Worm (Caenorhabditis elegans) whole organism, mixed stage, embryonic: ENCODE data around the gene F22E5.6.
"Not testable (repeated sequence)": the region's sequence is repeated elsewhere in the genome, so short reads cannot be mapped to it uniquely, and the experiment has no call there.

Experiments used
- M03D4.4 ChIP-seq: sonication (generic microtip); optimal IDR thresholded peaks from 2 replicates; lab custom pipeline; 2017; ENCODE audit warnings: mild to moderate bottlenecking, missing genetic modification characterization, missing compliant biosample characterization
- bed-3 ChIP-seq: fragments of 200-800 bp; sonication (Bioruptor generic); optimal IDR thresholded peaks from 3 replicates; lab custom pipeline; 2018; ENCODE audit warnings: mild to moderate bottlenecking, missing genetic modification characterization, moderate library complexity, missing compliant biosample characterization
- blmp-1 ChIP-seq: fragments of 150-350 bp; optimal IDR thresholded peaks from 2 replicates; lab custom pipeline; 2014; ENCODE audit warnings: missing biosample characterization, missing genetic modification characterization
- ceh-39 ChIP-seq: fragments of 150-350 bp; optimal IDR thresholded peaks from 2 replicates; lab custom pipeline; 2014; ENCODE audit warnings: missing biosample characterization, missing genetic modification characterization
- ceh-43 ChIP-seq: fragments of 200-800 bp; sonication (Bioruptor generic); optimal IDR thresholded peaks from 2 replicates; lab custom pipeline; 2018; ENCODE audit warnings: mild to moderate bottlenecking, missing genetic modification characterization, moderate library complexity, missing compliant biosample characterization
- ceh-83 ChIP-seq: fragments of 200-800 bp; sonication (Bioruptor generic); optimal IDR thresholded peaks from 2 replicates; lab custom pipeline; 2018; ENCODE audit warnings: mild to moderate bottlenecking, missing genetic modification characterization, missing compliant biosample characterization
- cnd-1 ChIP-seq: fragments of 200-800 bp; sonication (Bioruptor generic); optimal IDR thresholded peaks from 2 replicates; lab custom pipeline; 2018; ENCODE audit warnings: mild to moderate bottlenecking, missing genetic modification characterization, missing compliant biosample characterization
- drap-1 ChIP-seq: fragments of 200-800 bp; sonication (Bioruptor generic); optimal IDR thresholded peaks from 3 replicates; lab custom pipeline; 2018; ENCODE audit warnings: mild to moderate bottlenecking, missing genetic modification characterization, missing compliant biosample characterization
- elt-1 ChIP-seq: sonication (generic microtip); optimal IDR thresholded peaks from 2 replicates; lab custom pipeline; 2017; ENCODE audit warnings: missing genetic modification characterization, mild to moderate bottlenecking, missing compliant biosample characterization, antibody characterized with exemption, moderate library complexity, borderline replicate concordance; ENCODE audit not compliant: insufficient read depth
- elt-3 ChIP-seq: fragments of 150-350 bp; optimal IDR thresholded peaks from 2 replicates; lab custom pipeline; 2014; ENCODE audit warnings: missing biosample characterization, missing genetic modification characterization
- flh-1 ChIP-seq: fragments of 200-800 bp; sonication (Bioruptor generic); optimal IDR thresholded peaks from 2 replicates; lab custom pipeline; 2018; ENCODE audit warnings: mild to moderate bottlenecking, missing genetic modification characterization, moderate library complexity, missing compliant biosample characterization
- ham-2 ChIP-seq: fragments of 200-800 bp; sonication (Bioruptor generic); optimal IDR thresholded peaks from 2 replicates; lab custom pipeline; 2018; ENCODE audit warnings: mild to moderate bottlenecking, missing genetic modification characterization, missing compliant biosample characterization
- hlh-1 ChIP-seq: fragments of 150-350 bp; optimal IDR thresholded peaks from 2 replicates; lab custom pipeline; 2014; ENCODE audit warnings: missing biosample characterization, missing genetic modification reagents, missing genetic modification characterization
- lin-13 ChIP-seq: fragments of 150-350 bp; optimal IDR thresholded peaks from 2 replicates; lab custom pipeline; 2014; ENCODE audit warnings: missing biosample characterization, missing genetic modification characterization
- lin-32 ChIP-seq: fragments of 200-800 bp; sonication (Bioruptor generic); optimal IDR thresholded peaks from 2 replicates; lab custom pipeline; 2018; ENCODE audit warnings: mild to moderate bottlenecking, missing genetic modification characterization, missing compliant biosample characterization
- lsy-2 ChIP-seq: fragments of 150-350 bp; optimal IDR thresholded peaks from 2 replicates; lab custom pipeline; 2014; ENCODE audit warnings: missing biosample characterization, missing genetic modification characterization
- mls-2 ChIP-seq: sonication (generic microtip); optimal IDR thresholded peaks from 2 replicates; lab custom pipeline; 2016; ENCODE audit warnings: mild to moderate bottlenecking, missing genetic modification characterization, moderate library complexity, missing compliant biosample characterization
- nhr-2 ChIP-seq: fragments of 150-350 bp; optimal IDR thresholded peaks from 2 replicates; lab custom pipeline; 2014; ENCODE audit warnings: missing biosample characterization, missing genetic modification characterization
- nhr-237 ChIP-seq: fragments of 150-350 bp; optimal IDR thresholded peaks from 2 replicates; lab custom pipeline; 2014; ENCODE audit warnings: missing biosample characterization, missing genetic modification characterization
- nhr-28 ChIP-seq: fragments of 150-350 bp; optimal IDR thresholded peaks from 2 replicates; lab custom pipeline; 2014; ENCODE audit warnings: missing biosample characterization, missing genetic modification characterization
- nhr-76 ChIP-seq: sonication (generic microtip); optimal IDR thresholded peaks from 2 replicates; lab custom pipeline; 2017; ENCODE audit warnings: missing biosample characterization, missing genetic modification characterization
- pha-4 ChIP-seq: fragments of 150-350 bp; optimal IDR thresholded peaks from 2 replicates; lab custom pipeline; 2018; ENCODE audit warnings: missing biosample characterization, missing genetic modification reagents, missing genetic modification characterization
- sem-2 ChIP-seq: fragments of 200-800 bp; sonication (Bioruptor generic); optimal IDR thresholded peaks from 2 replicates; lab custom pipeline; 2018; ENCODE audit warnings: mild to moderate bottlenecking, missing genetic modification characterization, missing compliant biosample characterization
- snpc-4 ChIP-seq: fragments of 150-350 bp; optimal IDR thresholded peaks from 2 replicates; lab custom pipeline; 2014; ENCODE audit warnings: missing biosample characterization, missing genetic modification characterization
- sptf-1 ChIP-seq: sonication (generic microtip); optimal IDR thresholded peaks from 2 replicates; lab custom pipeline; 2017; ENCODE audit warnings: mild to moderate bottlenecking, missing genetic modification characterization, moderate library complexity, missing compliant biosample characterization
- tbx-8 ChIP-seq: fragments of 200-800 bp; sonication (Bioruptor generic); optimal IDR thresholded peaks from 2 replicates; lab custom pipeline; 2018; ENCODE audit warnings: mild to moderate bottlenecking, missing genetic modification characterization, moderate library complexity, missing compliant biosample characterization
- unc-120 ChIP-seq: sonication (generic microtip); optimal IDR thresholded peaks from 2 replicates; lab custom pipeline; 2017; ENCODE audit warnings: missing genetic modification characterization, missing compliant biosample characterization; ENCODE audit not compliant: poor library complexity, severe bottlenecking
- unc-39 ChIP-seq: fragments of 150-350 bp; optimal IDR thresholded peaks from 2 replicates; lab custom pipeline; 2014; ENCODE audit warnings: missing biosample characterization, missing genetic modification characterization
- unc-62 ChIP-seq: fragments of 150-350 bp; optimal IDR thresholded peaks from 2 replicates; lab custom pipeline; 2014; ENCODE audit warnings: missing biosample characterization, missing genetic modification reagents, missing genetic modification characterization
- zip-8 ChIP-seq: fragments of 150-350 bp; optimal IDR thresholded peaks from 2 replicates; lab custom pipeline; 2014; ENCODE audit warnings: missing biosample characterization, missing genetic modification characterization
- ztf-11 ChIP-seq: fragments of 150-350 bp; optimal IDR thresholded peaks from 2 replicates; lab custom pipeline; 2014; ENCODE audit warnings: missing biosample characterization, missing genetic modification characterization

F22E5.6 gene

ce11 chrII:2639401-2640088 lies 10.1 kb upstream of the F22E5.6 start, which contains the start of gene F22E5.8:
Gene F22E5.8 (plus strand): TSS chrII:2640038.
- not testable (repeated sequence) for TF ChIP-seq ham-2 (GFP tag; lab: Kevin White, UChicago); M03D4.4 (tag; lab: Kevin White, UChicago); drap-1

ce11 chrII:2640982-2641381 lies 8.7 kb upstream of the F22E5.6 start, which contains the start of gene F22E5.23:
Gene F22E5.23 (plus strand): TSS chrII:2641282.
- TF ChIP-seq nhr-76 (tag; lab: Kevin White, UChicago), result no peak
- TF ChIP-seq elt-1 (tag; lab: Kevin White, UChicago), result no peak
- no peak for TF ChIP-seq ceh-39 (tag; lab: Kevin White, UChicago)
- no peak for TF ChIP-seq ceh-83
- no peak for TF ChIP-seq snpc-4 (tag; lab: Kevin White, UChicago)
- TF ChIP-seq M03D4.4 (tag; lab: Kevin White, UChicago), result no peak
- TF ChIP-seq nhr-28 (tag; lab: Kevin White, UChicago), result no peak
- no peak for TF ChIP-seq sem-2
- TF ChIP-seq pha-4 (tag; lab: Kevin White, UChicago), result no peak
- TF ChIP-seq tbx-8 (GFP tag; lab: Kevin White, UChicago), result no peak
- no peak for TF ChIP-seq bed-3 (GFP tag; lab: Kevin White, UChicago)
- no peak for TF ChIP-seq nhr-2
- no peak for TF ChIP-seq cnd-1 (tag; lab: Kevin White, UChicago)
- TF ChIP-seq unc-62 (GFP tag; lab: Kevin White, UChicago), result no peak
- TF ChIP-seq zip-8 (tag; lab: Kevin White, UChicago), result no peak
- TF ChIP-seq unc-120 (tag; lab: Kevin White, UChicago), result no peak
- TF ChIP-seq lsy-2, result no peak
- no peak for TF ChIP-seq unc-39 (tag; lab: Kevin White, UChicago)
- no peak for TF ChIP-seq hlh-1 (tag; lab: Kevin White, UChicago)

ce11 chrII:2641777-2642176 lies 7.9 kb upstream of the F22E5.6 start, which contains the start of gene F22E5.7:
Gene F22E5.7 (plus strand): TSS chrII:2642077.
- TF ChIP-seq flh-1 (no peak), ceh-39 (tag; lab: Kevin White, UChicago) (no peak), drap-1 (no peak), elt-3 (no peak), sptf-1 (no peak), lsy-2 (no peak), unc-120 (tag; lab: Kevin White, UChicago) (no peak), ceh-83 (no peak), nhr-76 (tag; lab: Kevin White, UChicago) (no peak), blmp-1 (tag; lab: Kevin White, UChicago) (no peak), lin-13 (tag; lab: Kevin White, UChicago) (no peak)

- TF ChIP-seq drap-1 (no peak), snpc-4 (tag; lab: Kevin White, UChicago) (no peak), bed-3 (GFP tag; lab: Kevin White, UChicago) (no peak), unc-62 (GFP tag; lab: Kevin White, UChicago) (no peak), pha-4 (tag; lab: Kevin White, UChicago) (no peak), nhr-2 (no peak), ztf-11 (tag; lab: Kevin White, UChicago) (no peak), sem-2 (no peak), nhr-28 (tag; lab: Kevin White, UChicago) (no peak), unc-120 (tag; lab: Kevin White, UChicago) (no peak), nhr-237 (no peak), ceh-43 (GFP tag; lab: Kevin White, UChicago) (no peak), mls-2 (tag; lab: Kevin White, UChicago) (no peak), hlh-1 (tag; lab: Kevin White, UChicago) (no peak), elt-1 (tag; lab: Kevin White, UChicago) (no peak), lin-32 (GFP tag; lab: Kevin White, UChicago) (no peak), nhr-76 (tag; lab: Kevin White, UChicago) (no peak)
Observed at ce11 chrII:2644498-2644897, 5.1 kb upstream of the F22E5.6 start, which contains the start of gene F22E5.11. Gene F22E5.11 (minus strand): TSS chrII:2644598.
